Worm (Caenorhabditis elegans): Measurements from ENCODE around the gene T28C6.7.

The T28C6.7 gene

ce11 chrIV:8794895-8795665 lies 32.5 kb upstream of the T28C6.7 start:
- no peak for TF ChIP-seq ref-1 (GFP tag; conservative IDR thresholded peaks at IDR 0.05)
- no peak for TF ChIP-seq klf-2 (GFP tag; conservative IDR thresholded peaks at IDR 0.05)
- no peak for TF ChIP-seq T22C8.4 (GFP tag; IDR thresholded peaks at IDR 0.05)
- no peak for TF ChIP-seq med-1 (GFP tag; optimal IDR thresholded peaks at IDR 0.05; ENCODE audit: insufficient read depth)
- TF ChIP-seq cog-1 (tag; optimal IDR thresholded peaks at IDR 0.05), result no peak
- no peak for TF ChIP-seq tab-1 (GFP tag; IDR thresholded peaks at IDR 0.05)

DNA sequence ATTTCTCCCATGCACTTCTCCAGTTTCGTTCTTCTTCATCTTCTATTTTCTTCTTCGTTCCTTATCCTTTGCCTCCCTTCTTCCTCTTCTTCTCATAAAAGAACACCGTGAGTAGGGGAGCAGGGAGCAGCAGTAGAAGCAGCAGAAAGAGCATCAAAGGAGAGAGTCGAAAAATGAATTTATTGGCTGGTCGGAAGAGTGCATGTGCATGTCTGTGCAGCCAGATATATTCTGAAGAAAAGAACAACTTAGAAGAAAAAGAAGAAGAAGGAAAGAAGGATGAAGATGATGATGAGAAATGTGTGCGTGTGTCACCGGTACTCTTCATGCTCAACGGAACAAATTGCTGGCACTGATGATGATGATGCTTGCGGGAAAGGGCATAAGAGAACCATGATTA lies 31.4 kb upstream of the T28C6.7 start:
- no peak for TF ChIP-seq klf-2 (GFP tag; conservative IDR thresholded peaks at IDR 0.05)

DNA sequence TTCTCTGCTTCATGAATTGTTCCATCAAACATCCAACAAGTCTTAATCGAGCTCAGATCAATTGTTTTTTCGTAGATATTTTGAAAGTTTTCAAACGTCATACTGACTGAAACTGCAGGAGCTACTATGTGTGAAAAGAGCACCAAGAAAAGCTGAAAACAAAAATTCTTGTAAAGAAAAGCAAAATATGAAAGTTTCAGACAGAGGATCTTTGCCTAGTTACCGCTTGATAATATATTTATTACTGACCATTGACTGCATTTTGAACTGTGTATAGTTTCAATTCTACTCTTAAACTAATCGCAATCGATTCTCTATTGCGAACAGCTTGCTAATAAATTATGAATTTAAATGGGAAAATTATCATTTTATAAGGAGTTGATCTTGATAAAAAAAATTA lies 29.3 kb upstream of the T28C6.7 start, which contains the start of gene clec-182:
Gene clec-182 (minus strand): TSS at position 101 of the 400 bp plus-strand sequence.
- TF ChIP-seq tab-1 (GFP tag; IDR thresholded peaks at IDR 0.05) (no peak), klf-2 (GFP tag; conservative IDR thresholded peaks at IDR 0.05) (no peak), ztf-29 (GFP tag; IDR thresholded peaks at IDR 0.05) (no peak), flt-1 (GFP tag; IDR thresholded peaks at IDR 0.05) (no peak), ztf-23 (GFP tag; IDR thresholded peaks at IDR 0.05) (no peak), T22C8.4 (GFP tag; IDR thresholded peaks at IDR 0.05) (no peak), med-1 (GFP tag; optimal IDR thresholded peaks at IDR 0.05; ENCODE audit: insufficient read depth) (no peak), ref-1 (GFP tag; conservative IDR thresholded peaks at IDR 0.05) (no peak), cog-1 (tag; optimal IDR thresholded peaks at IDR 0.05) (no peak)

DNA sequence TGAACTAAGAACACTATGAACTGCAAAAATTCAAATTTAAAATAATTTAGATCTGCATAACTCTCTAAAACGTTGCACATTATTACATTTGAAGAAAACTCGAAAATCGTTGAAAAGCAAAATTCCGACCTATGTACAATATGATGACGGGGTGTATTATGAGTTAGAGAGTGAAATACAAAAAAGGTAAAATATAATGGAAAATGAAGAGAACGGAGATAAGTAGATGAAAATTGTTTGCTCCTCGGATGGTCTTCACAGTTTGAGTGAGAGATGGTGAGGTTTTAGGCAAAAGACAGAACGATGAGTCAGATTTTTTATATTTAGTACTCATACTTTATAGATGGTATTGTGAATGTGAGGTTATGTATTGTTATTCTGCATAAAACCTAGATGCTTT lies 20.3 kb upstream of the T28C6.7 start:
- no peak for TF ChIP-seq flt-1 (GFP tag; IDR thresholded peaks at IDR 0.05)
- no peak for TF ChIP-seq tab-1 (GFP tag; IDR thresholded peaks at IDR 0.05)
- TF ChIP-seq klf-2 (GFP tag; conservative IDR thresholded peaks at IDR 0.05), result no peak
- no peak for TF ChIP-seq ref-1 (GFP tag; conservative IDR thresholded peaks at IDR 0.05)
- no peak for TF ChIP-seq cog-1 (tag; optimal IDR thresholded peaks at IDR 0.05)
- TF ChIP-seq ztf-29 (GFP tag; IDR thresholded peaks at IDR 0.05), result no peak
- no peak for TF ChIP-seq ztf-23 (GFP tag; IDR thresholded peaks at IDR 0.05)
- no peak for TF ChIP-seq med-1 (GFP tag; optimal IDR thresholded peaks at IDR 0.05; ENCODE audit: insufficient read depth)
- TF ChIP-seq T22C8.4 (GFP tag; IDR thresholded peaks at IDR 0.05), result no peak

DNA sequence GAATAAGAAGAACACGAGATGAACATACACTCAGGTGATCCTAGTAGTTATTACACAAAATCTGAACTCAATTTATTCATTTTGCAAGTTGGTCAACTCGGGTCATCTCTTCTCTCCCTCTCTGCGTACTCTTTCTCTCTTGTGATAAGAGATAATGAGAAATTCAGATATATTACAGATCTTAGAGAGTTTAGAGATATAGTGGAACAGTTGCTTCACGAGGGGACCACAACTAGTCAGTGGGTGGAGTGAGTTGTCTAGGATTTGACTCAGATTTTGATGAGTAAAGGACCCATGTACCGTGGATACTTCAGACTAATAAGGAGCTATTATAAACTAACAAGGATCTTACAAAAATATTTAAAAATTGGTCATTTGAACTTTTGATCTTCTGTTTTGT lies 14.0 kb upstream of the T28C6.7 start, which contains the start of gene exc-5:
Gene exc-5 (minus strand): TSS at position 57 of the 400 bp plus-strand sequence.
- no peak for TF ChIP-seq klf-2 (GFP tag; conservative IDR thresholded peaks at IDR 0.05)
- TF ChIP-seq med-1 (GFP tag; optimal IDR thresholded peaks at IDR 0.05; ENCODE audit: insufficient read depth), result no peak
- TF ChIP-seq flt-1 (GFP tag; IDR thresholded peaks at IDR 0.05), result no peak
- no peak for TF ChIP-seq T22C8.4 (GFP tag; IDR thresholded peaks at IDR 0.05)
- no peak for TF ChIP-seq cog-1 (tag; optimal IDR thresholded peaks at IDR 0.05)
- TF ChIP-seq ztf-23 (GFP tag; IDR thresholded peaks at IDR 0.05), result no peak
- no peak for TF ChIP-seq tab-1 (GFP tag; IDR thresholded peaks at IDR 0.05)
- no peak for TF ChIP-seq ztf-29 (GFP tag; IDR thresholded peaks at IDR 0.05)
- no peak for TF ChIP-seq ref-1 (GFP tag; conservative IDR thresholded peaks at IDR 0.05)

ce11 chrIV:8815162-8815561 lies 12.4 kb upstream of the T28C6.7 start:
- TF ChIP-seq T22C8.4 (GFP tag; IDR thresholded peaks at IDR 0.05) (no peak), cog-1 (tag; optimal IDR thresholded peaks at IDR 0.05) (no peak), ref-1 (GFP tag; conservative IDR thresholded peaks at IDR 0.05) (no peak), ztf-29 (GFP tag; IDR thresholded peaks at IDR 0.05) (no peak), klf-2 (GFP tag; conservative IDR thresholded peaks at IDR 0.05) (no peak), flt-1 (GFP tag; IDR thresholded peaks at IDR 0.05) (no peak), med-1 (GFP tag; optimal IDR thresholded peaks at IDR 0.05; ENCODE audit: insufficient read depth) (no peak), tab-1 (GFP tag; IDR thresholded peaks at IDR 0.05) (no peak), ztf-23 (GFP tag; IDR thresholded peaks at IDR 0.05) (no peak)

- TF ChIP-seq ref-1 (GFP tag; conservative IDR thresholded peaks at IDR 0.05) (no peak), cog-1 (tag; optimal IDR thresholded peaks at IDR 0.05) (no peak), tab-1 (GFP tag; IDR thresholded peaks at IDR 0.05) (no peak), ztf-29 (GFP tag; IDR thresholded peaks at IDR 0.05) (no peak), klf-2 (GFP tag; conservative IDR thresholded peaks at IDR 0.05) (no peak), med-1 (GFP tag; optimal IDR thresholded peaks at IDR 0.05; ENCODE audit: insufficient read depth) (no peak), ztf-23 (GFP tag; IDR thresholded peaks at IDR 0.05) (no peak), T22C8.4 (GFP tag; IDR thresholded peaks at IDR 0.05) (no peak), flt-1 (GFP tag; IDR thresholded peaks at IDR 0.05) (no peak)
These were observed 11.6 kb upstream of the T28C6.7 start, which contains the start of gene grsp-2 for ce11 chrIV:8816029-8816428. grsp-2 (plus strand) TSS chrIV:8816329.

ce11 chrIV:8816617-8817016 lies 11.0 kb upstream of the T28C6.7 start:
- TF ChIP-seq ztf-29 (GFP tag; IDR thresholded peaks at IDR 0.05), result no peak
- no peak for TF ChIP-seq cog-1 (tag; optimal IDR thresholded peaks at IDR 0.05)
- 0 out of 2 replicates have a peak, but pooled peaks have one; percentile 10 for TF ChIP-seq ztf-23 (GFP tag; IDR thresholded peaks at IDR 0.05)
- 0 out of 2 replicates have a peak, but pooled peaks have one; percentile 20 for TF ChIP-seq flt-1 (GFP tag; IDR thresholded peaks at IDR 0.05)
- no peak for TF ChIP-seq med-1 (GFP tag; optimal IDR thresholded peaks at IDR 0.05; ENCODE audit: insufficient read depth)
- TF ChIP-seq klf-2 (GFP tag; conservative IDR thresholded peaks at IDR 0.05), result no peak
- TF ChIP-seq tab-1 (GFP tag; IDR thresholded peaks at IDR 0.05), result no peak

ce11 chrIV:8817639-8818038 lies 10.0 kb upstream of the T28C6.7 start, which contains the start of gene T28C6.10:
T28C6.10 (plus strand) TSS chrIV:8817939.
- no peak for TF ChIP-seq tab-1 (GFP tag; IDR thresholded peaks at IDR 0.05)

ce11 chrIV:8819471-8819870 lies 8.1 kb upstream of the T28C6.7 start:
- TF ChIP-seq ztf-23 (GFP tag; IDR thresholded peaks at IDR 0.05), result no peak
- TF ChIP-seq ref-1 (GFP tag; conservative IDR thresholded peaks at IDR 0.05), result no peak
- TF ChIP-seq tab-1 (GFP tag; IDR thresholded peaks at IDR 0.05), result no peak
- TF ChIP-seq cog-1 (tag; optimal IDR thresholded peaks at IDR 0.05), result no peak

All from whole organism, midembryonic.